Fruit fly (Drosophila melanogaster): Measurements from ENCODE around the gene Flad2.

Flad2 gene

DNA sequence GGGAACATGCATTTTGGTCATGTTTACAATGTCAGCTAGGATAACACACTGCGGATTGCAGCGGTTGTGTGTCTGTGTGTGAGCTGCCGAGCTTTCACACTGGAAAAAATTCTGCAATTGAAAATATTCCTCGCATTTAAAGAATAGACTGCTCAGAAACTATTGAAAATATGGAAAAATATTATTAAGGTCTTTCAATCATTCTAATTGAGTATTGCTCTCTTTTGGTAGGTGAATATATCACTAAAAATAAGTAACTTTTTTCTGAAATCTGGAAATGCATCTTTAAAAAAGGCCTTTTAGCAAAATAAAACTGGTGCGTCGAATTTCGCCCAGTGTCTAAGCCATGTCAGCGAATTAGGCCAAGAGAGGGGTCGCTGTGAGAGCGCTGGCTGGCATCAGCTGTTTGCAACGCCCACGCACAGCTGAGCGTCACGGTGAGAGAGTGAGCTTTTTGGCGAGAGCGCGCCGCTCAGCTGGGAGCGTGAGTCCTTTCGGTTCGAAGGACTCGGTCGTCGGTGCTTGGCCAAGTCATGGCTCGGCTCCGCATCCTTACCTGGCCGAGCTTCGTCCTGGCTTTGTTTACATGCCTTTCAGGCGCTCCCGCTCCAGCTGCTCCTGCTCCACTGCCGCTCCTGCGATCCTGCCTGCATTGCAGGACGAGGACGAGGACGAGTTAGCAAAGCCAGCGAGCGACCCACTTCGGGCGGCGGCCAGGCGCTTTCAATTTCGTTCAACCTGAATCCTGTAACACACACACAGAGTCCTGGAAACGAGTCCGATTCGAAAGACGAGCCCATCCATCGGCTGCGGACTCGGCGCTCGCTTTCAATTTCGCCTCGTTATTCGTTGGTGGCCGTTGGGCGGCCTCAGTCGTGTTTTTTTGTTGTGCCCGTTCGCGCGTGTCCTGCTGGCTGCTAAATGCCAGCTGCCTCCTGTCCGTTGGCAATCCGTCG, 48.9 kb downstream of the Flad2 start, which contains the start of gene CG46308 (continued):
- no peak for TF ChIP-seq CG32772 (GFP tag; IDR thresholded peaks at IDR 0.05)
- TF ChIP-seq shn (GFP tag; optimal IDR thresholded peaks at IDR 0.05) = no peak
- peak; percentile 60 for TF ChIP-seq sens (GFP tag)
- no peak for TF ChIP-seq knrl (GFP tag; IDR thresholded peaks at IDR 0.05; ENCODE audit: partially characterized antibody)
- no peak for TF ChIP-seq gce (GFP tag; IDR thresholded peaks at IDR 0.05)
- TF ChIP-seq gem (tag; optimal IDR thresholded peaks at IDR 0.05) = peak; percentile 52
- no peak for TF ChIP-seq CG17912 (GFP tag; optimal IDR thresholded peaks at IDR 0.05)
- no peak for TF ChIP-seq CG8281 (tag; optimal IDR thresholded peaks at IDR 0.05)
- no peak for TF ChIP-seq CG32532 (GFP tag; IDR thresholded peaks at IDR 0.05)
- no peak for TF ChIP-seq CG4360 (GFP tag; IDR thresholded peaks at IDR 0.05)
- TF ChIP-seq Hsf (GFP tag; optimal IDR thresholded peaks at IDR 0.05) = peak; percentile 17
- no peak for TF ChIP-seq h (optimal IDR thresholded peaks at IDR 0.05)
- TF ChIP-seq Ptx1 (GFP tag; IDR thresholded peaks at IDR 0.05) = no peak
- no peak for TF ChIP-seq Drgx (GFP tag; IDR thresholded peaks at IDR 0.05)
- no peak for TF ChIP-seq danr (GFP tag; IDR thresholded peaks at IDR 0.05)
- TF ChIP-seq CoRest (tag; optimal IDR thresholded peaks at IDR 0.05) = peak; percentile 38
- no peak for TF ChIP-seq gfzf (GFP tag; optimal IDR thresholded peaks at IDR 0.05)
- TF ChIP-seq Hand (GFP tag; optimal IDR thresholded peaks at IDR 0.05) = peak; percentile 47
- no peak for TF ChIP-seq Rx (GFP tag; IDR thresholded peaks at IDR 0.05)
- TF ChIP-seq E2f1 (GFP tag; IDR thresholded peaks at IDR 0.05) = no peak
- TF ChIP-seq tio (GFP tag; optimal IDR thresholded peaks at IDR 0.05) = peak; percentile 10
- no peak for TF ChIP-seq CHES-1-like (GFP tag; optimal IDR thresholded peaks at IDR 0.05)
- no peak for TF ChIP-seq sisA (GFP tag; IDR thresholded peaks at IDR 0.05)
- TF ChIP-seq sna (GFP tag; IDR thresholded peaks at IDR 0.05; ENCODE audit: partially characterized antibody) = no peak
- TF ChIP-seq CG13424 (tag; optimal IDR thresholded peaks at IDR 0.05) = peak; percentile 44
- no peak for TF ChIP-seq CG1647 (GFP tag; optimal IDR thresholded peaks at IDR 0.05)
- peak; percentile 20 for TF ChIP-seq HLH54F (GFP tag; optimal IDR thresholded peaks at IDR 0.05)
- TF ChIP-seq bcd (GFP tag; optimal IDR thresholded peaks at IDR 0.05) = peak; percentile 25
- no peak for TF ChIP-seq az2 (GFP tag; optimal IDR thresholded peaks at IDR 0.05)
- TF ChIP-seq CG3281 (GFP tag; optimal IDR thresholded peaks at IDR 0.05) = peak; percentile 49
- no peak for TF ChIP-seq mld (GFP tag; IDR thresholded peaks at IDR 0.05; ENCODE audit: partially characterized antibody)
- TF ChIP-seq vnd (GFP tag; IDR thresholded peaks at IDR 0.05; ENCODE audit: partially characterized antibody) = no peak
- TF ChIP-seq PHDP (tag; optimal IDR thresholded peaks at IDR 0.05) = no peak
- peak; percentile 36; the same call in 1 of the 2 replicates for TF ChIP-seq slbo (GFP tag; IDR thresholded peaks at IDR 0.05)
- peak; percentile 39 for TF ChIP-seq CG17385 (GFP tag; optimal IDR thresholded peaks at IDR 0.05)
- no peak for TF ChIP-seq CG11085 (GFP tag; IDR thresholded peaks at IDR 0.05)
- TF ChIP-seq CG16815 (GFP tag; optimal IDR thresholded peaks at IDR 0.05) = peak; percentile 14
- peak; percentile 8 for TF ChIP-seq Oli (tag; optimal IDR thresholded peaks at IDR 0.05)
- peak; percentile 71 for TF ChIP-seq CG2678 (tag; optimal IDR thresholded peaks at IDR 0.05)
- no peak for TF ChIP-seq CG4730 (GFP tag; IDR thresholded peaks at IDR 0.05)
- TF ChIP-seq Hr39 (optimal IDR thresholded peaks at IDR 0.05) = no peak
- no peak for TF ChIP-seq Doc3 (GFP tag; IDR thresholded peaks at IDR 0.05; ENCODE audit: partially characterized antibody)
- peak; percentile 38 for TF ChIP-seq cwo (GFP tag; optimal IDR thresholded peaks at IDR 0.05)
- no peak for TF ChIP-seq CG11723 (GFP tag; optimal IDR thresholded peaks at IDR 0.05)
- peak; percentile 62 for TF ChIP-seq Meics (GFP tag; optimal IDR thresholded peaks at IDR 0.05)
- no peak for TF ChIP-seq Bdp1 (GFP tag; optimal IDR thresholded peaks at IDR 0.05)
- TF ChIP-seq CG15011 (GFP tag; optimal IDR thresholded peaks at IDR 0.05) = peak; percentile 17
- TF ChIP-seq CG15479 (GFP tag; optimal IDR thresholded peaks at IDR 0.05) = no peak
- TF ChIP-seq CG9437 (GFP tag; optimal IDR thresholded peaks at IDR 0.05) = no peak
- no peak for TF ChIP-seq CG15601 (tag; optimal IDR thresholded peaks at IDR 0.05)

Data from whole organism, embryonic.